Worm (Caenorhabditis elegans) whole organism, L3 larva: ENCODE measurements around the gene shc-3.

Experiments used
- ZK546.5 ChIP-seq: sonication (generic microtip); optimal IDR thresholded peaks from 2 replicates; lab custom pipeline; 2017; ENCODE audit warnings: missing biosample characterization, missing genetic modification characterization
- aly-2 ChIP-seq: fragments of 150-350 bp; optimal IDR thresholded peaks from 2 replicates; lab custom pipeline; 2014; ENCODE audit warnings: missing biosample characterization, missing genetic modification characterization
- elt-3 ChIP-seq, 3 experiments: fragments of 150-350 bp in 1 of 3; sonication (generic microtip) in 2 of 3; optimal IDR thresholded peaks; 2 replicates in 2 of 3; 4 replicates in 1 of 3; lab custom pipeline; 2014 to 2017; ENCODE audit warnings: missing biosample characterization in 3 of 3, missing genetic modification characterization in 3 of 3
- nhr-77 ChIP-seq: fragments of 150-350 bp; optimal IDR thresholded peaks from 2 replicates; lab custom pipeline; 2014; ENCODE audit warnings: missing biosample characterization, missing genetic modification characterization

DNA sequence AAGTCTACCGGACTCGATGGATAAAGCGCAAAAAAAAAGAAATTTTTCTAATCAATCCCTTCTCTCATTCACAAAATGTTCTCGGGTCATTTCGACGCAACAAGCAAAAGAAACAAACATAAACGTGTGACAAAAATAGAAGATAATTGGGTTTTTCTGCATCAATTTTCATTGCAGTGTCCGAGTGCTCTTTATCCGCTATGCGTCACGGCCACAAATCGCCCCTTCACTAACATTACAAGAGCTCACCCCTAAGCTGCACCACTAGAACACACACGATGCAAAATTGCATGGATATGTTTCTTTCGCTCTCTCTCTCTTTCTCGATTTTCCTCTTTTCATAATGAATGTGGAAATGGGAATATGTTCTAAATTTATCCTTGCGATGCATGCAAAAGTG lies 21.2 kb upstream of the shc-3 start:
- no peak for TF ChIP-seq nhr-77 (tag; lab: Kevin White, UChicago)
- TF ChIP-seq aly-2 (tag; lab: Kevin White, UChicago) = no peak
- TF ChIP-seq elt-3 (tag; optimal IDR thresholded peaks at IDR 0.05; lab: Kevin White, UChicago) = no peak
- no peak for TF ChIP-seq ZK546.5 (tag; lab: Kevin White, UChicago)
